Fruit fly (Drosophila melanogaster) whole organism, adult: ENCODE results near the gene CG5399.

Experiments used
- CG14711 ChIP-seq: fragments of 200-800 bp; sonication (Bioruptor generic); optimal IDR thresholded peaks from 2 replicates; lab custom pipeline; 2018; ENCODE audit warnings: missing biosample characterization, mild to moderate bottlenecking, missing genetic modification characterization, moderate library complexity
- CG5204 ChIP-seq: fragments of 200-800 bp; sonication (Bioruptor generic); optimal IDR thresholded peaks from 2 replicates; lab custom pipeline; 2016; ENCODE audit warnings: missing biosample characterization, missing genetic modification characterization
- CG7101 ChIP-seq: fragments of 200-800 bp; sonication (Bioruptor generic); optimal IDR thresholded peaks from 2 replicates; lab custom pipeline; 2018; ENCODE audit warnings: missing biosample characterization, mild to moderate bottlenecking, missing genetic modification characterization, moderate library complexity
- Clk ChIP-seq: fragments of 200-800 bp; sonication (Bioruptor generic); optimal IDR thresholded peaks from 2 replicates; lab custom pipeline; 2017; ENCODE audit warnings: missing biosample characterization, missing genetic modification characterization
- Crg-1 ChIP-seq: fragments of 200-800 bp; sonication (Bioruptor generic); optimal IDR thresholded peaks from 2 replicates; lab custom pipeline; 2016; ENCODE audit warnings: missing biosample characterization, missing genetic modification characterization
- Hr96 ChIP-seq: fragments of 200-800 bp; sonication (Bioruptor generic); optimal IDR thresholded peaks from 2 replicates; lab custom pipeline; 2016; ENCODE audit warnings: missing biosample characterization, missing genetic modification characterization
- bab1 ChIP-seq: fragments of 200-800 bp; sonication (Bioruptor generic); optimal IDR thresholded peaks from 3 replicates; lab custom pipeline; 2019; ENCODE audit warnings: missing biosample characterization, mild to moderate bottlenecking, missing genetic modification characterization, moderate library complexity
- cnc ChIP-seq, 2 experiments: fragments of >200 bp; optimal IDR thresholded peaks; 2 replicates each; lab custom pipeline; 2017
- kay ChIP-seq: fragments of 200-800 bp; sonication (Bioruptor generic); peaks from one replicate; lab custom pipeline; 2016; ENCODE audit warnings: missing biosample characterization, missing genetic modification characterization, borderline replicate concordance
- pad ChIP-seq: fragments of 200-800 bp; sonication (Bioruptor generic); optimal IDR thresholded peaks from 3 replicates; lab custom pipeline; 2017; ENCODE audit warnings: missing biosample characterization, missing genetic modification characterization, mild to moderate bottlenecking, moderate library complexity, missing genetic modification reagents
- tj ChIP-seq: fragments of 200-800 bp; sonication (Bioruptor generic); optimal IDR thresholded peaks from 3 replicates; lab custom pipeline; 2017; ENCODE audit warnings: missing biosample characterization, mild to moderate bottlenecking, missing genetic modification characterization, moderate library complexity
- toe ChIP-seq: fragments of 200-800 bp; sonication (Bioruptor generic); optimal IDR thresholded peaks from 2 replicates; lab custom pipeline; 2016; ENCODE audit warnings: missing biosample characterization, missing genetic modification characterization

DNA sequence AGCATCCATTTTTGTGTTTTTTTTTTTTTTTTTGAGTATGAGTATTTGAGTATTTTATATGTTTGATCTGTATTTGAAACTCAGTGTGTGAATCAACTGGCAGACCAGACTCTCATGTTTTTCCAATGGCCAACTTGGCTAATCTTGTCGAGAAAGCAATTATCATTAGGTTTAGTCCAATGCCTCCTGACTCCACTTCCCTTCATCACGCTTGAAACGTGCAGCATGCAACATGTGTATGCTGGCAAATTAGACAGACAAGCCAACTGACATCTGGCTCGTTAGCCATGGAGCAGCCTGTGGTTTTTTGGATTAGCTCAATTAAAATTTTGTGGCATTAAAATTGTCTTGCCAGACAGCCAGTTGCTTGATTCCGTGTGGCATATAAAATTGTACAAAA, 21.4 kb downstream of the CG5399 start, which contains the start of gene CG31294:
- TF ChIP-seq bab1 (GFP tag; lab: Kevin White, UChicago) (no peak), tj (GFP tag; lab: Kevin White, UChicago) (no peak), kay (GFP tag; lab: Kevin White, UChicago) (no peak), Clk (GFP tag; lab: Kevin White, UChicago) (no peak), CG5204 (GFP tag; lab: Kevin White, UChicago) (no peak), Crg-1 (no peak), CG14711 (tag; lab: Kevin White, UChicago) (no peak), CG7101 (tag; lab: Kevin White, UChicago) (no peak), toe (GFP tag; lab: Kevin White, UChicago) (no peak), pad (GFP tag; lab: Kevin White, UChicago) (no peak), Hr96 (GFP tag; lab: Kevin White, UChicago) (no peak), cnc (optimal IDR thresholded peaks at IDR 0.05; lab: Kevin White, UChicago) (no peak)
